Worm (Caenorhabditis elegans): ENCODE data around the gene T10G3.8.

T10G3.8 gene

DNA sequence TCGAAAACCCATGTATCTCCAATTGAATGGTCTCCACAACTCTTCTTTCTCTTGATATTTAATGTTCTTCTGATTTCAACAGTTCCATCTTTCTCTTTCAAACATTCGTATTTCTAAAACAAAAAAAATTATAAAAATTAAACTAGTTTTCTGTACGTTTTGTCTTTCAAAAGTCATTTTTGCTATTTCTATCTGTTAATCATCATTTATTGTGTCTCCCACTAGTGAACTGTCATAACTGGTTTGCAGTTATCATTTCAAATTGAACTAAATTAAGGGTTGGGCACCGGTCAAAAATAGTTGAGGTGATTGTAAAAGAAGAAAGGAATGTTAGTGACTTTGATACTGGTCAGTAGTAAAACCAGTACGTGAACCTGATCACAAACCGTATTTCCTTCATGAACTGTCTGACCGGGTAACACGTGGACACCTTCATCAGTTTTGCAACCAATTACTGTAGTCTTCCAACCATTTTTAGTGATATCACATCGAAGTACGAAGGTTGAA is 12.1 kb upstream of the T10G3.8 start:
- no peak for TF ChIP-seq ztf-23 (GFP tag; IDR thresholded peaks at IDR 0.05)
- TF ChIP-seq klf-2 (GFP tag; conservative IDR thresholded peaks at IDR 0.05), result no peak
- TF ChIP-seq cog-1 (tag; optimal IDR thresholded peaks at IDR 0.05), result no peak

DNA sequence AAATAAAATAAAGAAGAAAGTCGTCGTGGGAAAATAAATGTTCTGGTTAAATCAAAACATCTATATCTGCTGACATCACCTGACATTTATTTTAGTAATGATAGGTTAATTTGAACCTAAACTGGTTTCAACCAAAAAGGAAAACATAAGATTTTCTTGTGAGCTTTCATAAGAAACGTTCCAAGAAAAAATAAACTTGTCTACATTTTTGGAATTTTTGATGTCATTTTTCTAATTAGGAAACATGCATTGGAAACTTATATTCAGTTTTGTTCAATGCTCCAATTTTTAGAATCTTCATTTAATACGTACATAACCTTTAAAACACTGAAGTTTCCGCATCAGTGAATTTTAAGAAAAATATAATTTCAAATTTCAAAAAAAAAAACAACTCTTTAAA is 9.5 kb upstream of the T10G3.8 start:
- TF ChIP-seq cog-1 (tag; optimal IDR thresholded peaks at IDR 0.05), result no peak
- TF ChIP-seq ztf-29 (GFP tag; IDR thresholded peaks at IDR 0.05), result no peak
- no peak for TF ChIP-seq ztf-23 (GFP tag; IDR thresholded peaks at IDR 0.05)
- no peak for TF ChIP-seq med-1 (GFP tag; optimal IDR thresholded peaks at IDR 0.05; ENCODE audit: insufficient read depth)
- TF ChIP-seq T22C8.4 (GFP tag; IDR thresholded peaks at IDR 0.05), result no peak
- no peak for TF ChIP-seq ref-1 (GFP tag; conservative IDR thresholded peaks at IDR 0.05)
- TF ChIP-seq tab-1 (GFP tag; IDR thresholded peaks at IDR 0.05), result no peak
- no peak for TF ChIP-seq klf-2 (GFP tag; conservative IDR thresholded peaks at IDR 0.05)
- no peak for TF ChIP-seq flt-1 (GFP tag; IDR thresholded peaks at IDR 0.05)

DNA sequence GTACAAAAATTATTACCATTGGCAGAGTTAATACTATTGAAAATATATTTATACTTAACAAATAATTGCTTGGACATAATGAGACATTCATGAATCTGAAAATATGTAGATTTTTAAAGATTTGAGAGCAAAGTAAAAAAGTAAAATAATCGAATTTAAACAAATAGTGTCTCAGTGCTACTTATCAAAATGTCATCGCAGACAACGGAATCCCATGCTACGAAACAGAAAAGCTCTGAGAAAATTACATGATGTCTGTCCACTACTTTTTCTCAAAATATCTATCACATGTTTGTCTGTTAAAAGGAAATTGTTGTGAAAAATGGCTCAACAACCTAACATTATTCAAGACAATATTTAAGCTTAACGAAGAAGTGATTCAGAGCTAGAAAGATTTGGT is 8.1 kb upstream of the T10G3.8 start, which contains the start of gene T10G3.4:
TSS of gene T10G3.4 (minus strand) at position 101 of the 400 bp plus-strand sequence.
- TF ChIP-seq ztf-23 (GFP tag; IDR thresholded peaks at IDR 0.05), result no peak
- TF ChIP-seq med-1 (GFP tag; optimal IDR thresholded peaks at IDR 0.05; ENCODE audit: insufficient read depth), result no peak
- no peak for TF ChIP-seq T22C8.4 (GFP tag; IDR thresholded peaks at IDR 0.05)
- TF ChIP-seq ref-1 (GFP tag; conservative IDR thresholded peaks at IDR 0.05), result no peak
- no peak for TF ChIP-seq klf-2 (GFP tag; conservative IDR thresholded peaks at IDR 0.05)
- no peak for TF ChIP-seq flt-1 (GFP tag; IDR thresholded peaks at IDR 0.05)

DNA sequence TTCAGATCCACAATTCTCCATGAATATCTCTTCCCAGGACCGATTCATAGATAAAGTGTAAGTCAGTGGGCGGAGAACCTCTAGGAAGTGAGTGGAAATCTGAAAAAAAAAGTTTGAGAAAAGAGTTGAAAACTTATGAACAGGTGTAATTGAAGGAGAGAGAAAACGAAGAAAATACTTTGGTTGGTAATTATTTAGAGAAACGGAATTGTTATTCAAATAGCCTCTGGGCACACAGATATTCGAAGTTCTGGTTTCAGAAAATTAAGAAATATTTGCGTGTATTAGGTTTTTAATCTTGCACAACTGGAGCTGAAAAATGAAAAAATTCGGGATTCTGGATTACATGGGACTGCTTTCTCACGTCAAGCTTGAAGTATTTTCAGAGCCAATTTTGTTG is 3.5 kb upstream of the T10G3.8 start, which contains the start of gene T10G3.2:
TSS of gene T10G3.2 (minus strand) at position 101 of the 400 bp plus-strand sequence.
- TF ChIP-seq med-1 (GFP tag; optimal IDR thresholded peaks at IDR 0.05; ENCODE audit: insufficient read depth) (no peak), klf-2 (GFP tag; conservative IDR thresholded peaks at IDR 0.05) (no peak), ztf-23 (GFP tag; IDR thresholded peaks at IDR 0.05) (no peak), T22C8.4 (GFP tag; IDR thresholded peaks at IDR 0.05) (no peak), ztf-29 (GFP tag; IDR thresholded peaks at IDR 0.05) (no peak), tab-1 (GFP tag; IDR thresholded peaks at IDR 0.05) (no peak), cog-1 (tag; optimal IDR thresholded peaks at IDR 0.05) (no peak), flt-1 (GFP tag; IDR thresholded peaks at IDR 0.05) (no peak)

DNA sequence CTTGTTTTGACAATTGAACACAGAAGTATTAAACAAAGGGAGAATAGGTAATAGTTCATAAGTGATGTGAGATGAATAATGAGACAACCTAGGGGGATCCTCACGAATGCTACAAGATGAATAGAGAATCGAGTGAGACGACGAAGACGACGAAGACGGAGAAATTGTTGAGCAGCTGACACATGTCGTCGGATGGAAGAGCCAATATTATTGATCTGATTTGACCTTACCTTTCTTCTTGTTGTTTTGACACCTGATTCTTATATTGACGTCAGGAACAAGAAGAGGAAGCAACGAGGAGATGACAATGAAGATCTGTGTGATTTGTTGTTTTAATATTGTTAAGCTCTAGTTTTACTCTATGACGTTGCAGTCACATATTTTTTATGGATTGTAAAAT is 2.8 kb downstream of the T10G3.8 start, which contains the start of gene T10G3.1:
TSS of gene T10G3.1 (minus strand) at position 213 of the 400 bp plus-strand sequence.
- no peak for TF ChIP-seq flt-1 (GFP tag; IDR thresholded peaks at IDR 0.05)
- TF ChIP-seq ztf-29 (GFP tag; IDR thresholded peaks at IDR 0.05), result no peak
- TF ChIP-seq cog-1 (tag; optimal IDR thresholded peaks at IDR 0.05), result no peak
- no peak for TF ChIP-seq ztf-23 (GFP tag; IDR thresholded peaks at IDR 0.05)
- no peak for TF ChIP-seq ref-1 (GFP tag; conservative IDR thresholded peaks at IDR 0.05)
- TF ChIP-seq med-1 (GFP tag; optimal IDR thresholded peaks at IDR 0.05; ENCODE audit: insufficient read depth), result no peak
- no peak for TF ChIP-seq tab-1 (GFP tag; IDR thresholded peaks at IDR 0.05)
- no peak for TF ChIP-seq T22C8.4 (GFP tag; IDR thresholded peaks at IDR 0.05)
- no peak for TF ChIP-seq klf-2 (GFP tag; conservative IDR thresholded peaks at IDR 0.05)

DNA sequence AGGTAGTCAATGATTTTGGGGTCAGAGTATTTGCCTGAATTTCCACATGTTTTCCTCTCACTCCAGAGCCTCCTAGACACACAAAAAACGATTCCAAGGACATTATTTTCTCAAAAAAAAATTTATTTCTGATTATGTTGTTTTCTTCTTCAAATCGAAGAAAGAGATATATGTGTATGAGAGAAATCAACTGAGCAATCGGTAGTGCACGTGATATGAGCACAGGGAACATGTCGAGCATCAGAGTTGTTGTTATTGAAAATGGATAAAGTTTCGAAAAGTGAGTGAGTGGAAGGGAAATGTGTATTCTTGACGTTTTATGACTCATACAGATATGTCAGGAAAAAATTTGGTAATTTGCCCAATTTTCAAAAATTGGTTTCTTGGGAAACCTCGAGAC is 4.2 kb downstream of the T10G3.8 start:
- TF ChIP-seq tab-1 (GFP tag; IDR thresholded peaks at IDR 0.05), result no peak
- no peak for TF ChIP-seq ztf-23 (GFP tag; IDR thresholded peaks at IDR 0.05)
- no peak for TF ChIP-seq ref-1 (GFP tag; conservative IDR thresholded peaks at IDR 0.05)
- no peak for TF ChIP-seq klf-2 (GFP tag; conservative IDR thresholded peaks at IDR 0.05)
- TF ChIP-seq flt-1 (GFP tag; IDR thresholded peaks at IDR 0.05), result no peak
- TF ChIP-seq med-1 (GFP tag; optimal IDR thresholded peaks at IDR 0.05; ENCODE audit: insufficient read depth), result no peak
- TF ChIP-seq cog-1 (tag; optimal IDR thresholded peaks at IDR 0.05), result no peak
- no peak for TF ChIP-seq ztf-29 (GFP tag; IDR thresholded peaks at IDR 0.05)
- TF ChIP-seq T22C8.4 (GFP tag; IDR thresholded peaks at IDR 0.05), result no peak

DNA sequence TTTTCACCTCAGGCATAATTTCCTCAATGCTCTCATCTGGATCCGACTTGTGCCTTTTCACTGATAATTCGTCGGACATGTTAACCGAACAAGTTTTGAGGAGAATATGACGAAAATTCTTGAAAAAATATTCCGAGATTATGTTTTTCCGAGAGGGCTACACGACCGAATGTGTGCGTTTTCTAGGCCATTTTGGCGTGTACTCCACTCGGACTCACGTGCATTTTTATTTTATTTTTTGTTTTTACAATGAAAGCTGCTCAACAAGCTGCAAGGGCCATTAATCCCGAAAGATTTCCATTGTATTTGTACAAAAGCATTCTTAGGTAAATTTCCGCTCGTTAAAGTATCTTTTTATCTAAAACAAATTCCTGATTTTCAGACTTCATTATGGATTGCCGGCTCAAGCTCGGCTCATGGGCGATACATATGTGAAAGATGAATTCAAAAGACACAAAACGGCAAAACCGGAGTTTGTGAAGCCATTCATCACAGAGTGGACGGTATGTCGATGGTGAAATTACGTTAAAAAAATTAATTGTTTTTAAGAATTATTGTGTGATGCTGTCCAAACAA is 8.0 kb downstream of the T10G3.8 start, which contains the start of the genes F25H9.6 and F25H9.7:
TSS of gene F25H9.6 (minus strand) at position 172 of the 576 bp plus-strand sequence.
TSS of gene F25H9.7 (plus strand) at position 187 of the 576 bp plus-strand sequence.
- peak; percentile 76; the same call in 1 of the 2 replicates for TF ChIP-seq ztf-23 (GFP tag; IDR thresholded peaks at IDR 0.05)
- peak; percentile 31 for TF ChIP-seq cog-1 (tag; optimal IDR thresholded peaks at IDR 0.05)
- no peak for TF ChIP-seq ref-1 (GFP tag; conservative IDR thresholded peaks at IDR 0.05)
- no peak for TF ChIP-seq ztf-29 (GFP tag; IDR thresholded peaks at IDR 0.05)
- peak; percentile 65; the same call in 1 of the 2 replicates for TF ChIP-seq flt-1 (GFP tag; IDR thresholded peaks at IDR 0.05)
- TF ChIP-seq med-1 (GFP tag; optimal IDR thresholded peaks at IDR 0.05; ENCODE audit: insufficient read depth), result no peak
- TF ChIP-seq klf-2 (GFP tag; conservative IDR thresholded peaks at IDR 0.05), result no peak
- no peak for TF ChIP-seq T22C8.4 (GFP tag; IDR thresholded peaks at IDR 0.05)
- TF ChIP-seq tab-1 (GFP tag; IDR thresholded peaks at IDR 0.05), result no peak

DNA sequence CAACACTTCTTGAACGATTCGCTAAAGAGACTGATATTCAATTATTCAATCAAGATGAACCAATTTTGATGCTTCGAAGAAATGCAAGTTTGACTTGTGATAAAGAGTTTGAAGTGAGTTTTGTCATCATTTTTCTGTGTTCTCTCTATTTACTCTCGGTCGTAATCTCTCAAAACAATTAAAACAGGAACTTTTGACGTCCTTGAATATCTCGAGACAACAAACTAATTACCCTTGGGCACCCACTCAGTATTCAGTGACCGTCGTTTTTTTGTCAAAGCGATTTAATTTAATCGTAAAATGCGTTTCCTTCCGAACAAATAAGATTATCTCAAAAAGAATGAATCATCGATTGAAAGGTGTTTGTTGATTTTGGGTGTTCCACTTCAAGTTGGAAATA is 12.1 kb downstream of the T10G3.8 start:
- TF ChIP-seq ref-1 (GFP tag; conservative IDR thresholded peaks at IDR 0.05) (no peak), ztf-29 (GFP tag; IDR thresholded peaks at IDR 0.05) (no peak), med-1 (GFP tag; optimal IDR thresholded peaks at IDR 0.05; ENCODE audit: insufficient read depth) (no peak), cog-1 (tag; optimal IDR thresholded peaks at IDR 0.05) (no peak), T22C8.4 (GFP tag; IDR thresholded peaks at IDR 0.05) (no peak), flt-1 (GFP tag; IDR thresholded peaks at IDR 0.05) (no peak), ztf-23 (GFP tag; IDR thresholded peaks at IDR 0.05) (no peak), tab-1 (GFP tag; IDR thresholded peaks at IDR 0.05) (no peak), klf-2 (GFP tag; conservative IDR thresholded peaks at IDR 0.05) (no peak)

DNA sequence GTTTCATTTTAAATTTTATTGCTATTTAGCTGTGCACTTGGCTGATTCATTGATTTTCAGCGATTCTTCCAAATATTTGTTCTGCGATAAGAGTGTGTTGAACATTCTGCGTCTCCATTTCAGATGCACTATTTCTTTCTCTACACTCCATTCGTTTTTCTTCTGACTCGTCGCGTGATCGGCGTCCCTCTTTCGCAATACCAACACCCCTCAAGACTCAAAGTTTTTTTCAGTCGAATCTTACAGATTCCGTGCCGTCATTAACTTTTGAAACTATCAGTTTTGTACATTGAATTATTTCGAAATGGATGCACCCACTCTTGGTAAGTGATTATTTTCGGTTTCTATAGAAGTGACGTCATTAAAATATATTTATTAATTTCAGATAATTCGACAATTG is 13.3 kb downstream of the T10G3.8 start, which contains the start of gene frm-10:
TSS of gene frm-10 (plus strand) at position 234 of the 400 bp plus-strand sequence.
- TF ChIP-seq med-1 (GFP tag; optimal IDR thresholded peaks at IDR 0.05; ENCODE audit: insufficient read depth) (no peak), ref-1 (GFP tag; conservative IDR thresholded peaks at IDR 0.05) (no peak)

DNA sequence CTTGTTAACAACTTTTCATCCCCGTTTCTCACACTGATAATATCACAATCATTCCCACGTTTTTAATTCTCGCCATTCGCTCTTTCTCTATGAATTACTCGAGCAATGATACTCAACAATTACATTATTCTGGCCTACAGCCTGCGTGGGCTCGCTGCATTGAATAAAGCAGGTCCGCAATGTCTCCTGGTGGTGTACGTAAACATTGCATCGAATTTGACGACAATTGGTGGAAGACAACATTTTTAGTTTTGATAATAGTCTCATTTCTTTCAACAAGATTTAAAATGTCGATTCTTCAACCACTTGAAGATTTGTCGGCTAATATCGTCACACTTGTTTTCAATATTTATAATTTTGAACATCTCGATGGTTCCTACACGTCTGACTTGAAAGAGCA is 16.9 kb downstream of the T10G3.8 start, which contains the start of gene bath-39:
TSS of gene bath-39 (plus strand) at position 137 of the 400 bp plus-strand sequence.
- no peak for TF ChIP-seq T22C8.4 (GFP tag; IDR thresholded peaks at IDR 0.05)
- no peak for TF ChIP-seq ztf-23 (GFP tag; IDR thresholded peaks at IDR 0.05)
- TF ChIP-seq flt-1 (GFP tag; IDR thresholded peaks at IDR 0.05), result no peak
- TF ChIP-seq tab-1 (GFP tag; IDR thresholded peaks at IDR 0.05), result no peak
- TF ChIP-seq ref-1 (GFP tag; conservative IDR thresholded peaks at IDR 0.05), result no peak
- no peak for TF ChIP-seq med-1 (GFP tag; optimal IDR thresholded peaks at IDR 0.05; ENCODE audit: insufficient read depth)
- no peak for TF ChIP-seq klf-2 (GFP tag; conservative IDR thresholded peaks at IDR 0.05)
- TF ChIP-seq ztf-29 (GFP tag; IDR thresholded peaks at IDR 0.05), result no peak
- no peak for TF ChIP-seq cog-1 (tag; optimal IDR thresholded peaks at IDR 0.05)

All from whole organism, midembryonic.